Worm (Caenorhabditis elegans) whole organism, midembryonic: ENCODE data around the gene F55E10.2.

Experiments
- T22C8.4 ChIP-seq: fragments of 200-800 bp; sonication (Bioruptor generic); IDR thresholded peaks from 2 replicates; pipeline ENCODE4 v1.3.6; 2022; ENCODE audit warnings: missing genetic modification characterization, missing compliant biosample characterization
- cog-1 ChIP-seq: sonication (generic microtip); optimal IDR thresholded peaks from 2 replicates; lab custom pipeline; 2016; ENCODE audit warnings: missing genetic modification characterization, missing compliant biosample characterization
- flt-1 ChIP-seq: fragments of 200-800 bp; sonication (Bioruptor generic); IDR thresholded peaks from 2 replicates; pipeline ENCODE4 v1.3.6; 2022; ENCODE audit warnings: missing genetic modification characterization, missing compliant biosample characterization
- klf-2 ChIP-seq: fragments of 200-800 bp; sonication (Bioruptor generic); conservative IDR thresholded peaks from 2 replicates; pipeline ENCODE4 v1.3.6; 2022; ENCODE audit warnings: missing genetic modification reagents, missing genetic modification characterization, missing compliant biosample characterization
- med-1 ChIP-seq: sonication (generic microtip); optimal IDR thresholded peaks from 2 replicates; lab custom pipeline; 2017; ENCODE audit warnings: missing genetic modification characterization, mild to moderate bottlenecking, missing compliant biosample characterization, antibody characterized with exemption, missing genetic modification reagents; ENCODE audit not compliant: insufficient read depth
- ref-1 ChIP-seq: fragments of 200-800 bp; sonication (Bioruptor generic); conservative IDR thresholded peaks from 2 replicates; pipeline ENCODE4 v1.3.6; 2022; ENCODE audit warnings: missing genetic modification reagents, missing genetic modification characterization, missing compliant biosample characterization
- tab-1 ChIP-seq: fragments of 200-800 bp; sonication (Bioruptor generic); IDR thresholded peaks from 2 replicates; pipeline ENCODE4 v1.3.6; 2022; ENCODE audit warnings: missing genetic modification characterization, missing compliant biosample characterization
- ztf-23 ChIP-seq: fragments of 200-800 bp; sonication (Bioruptor generic); IDR thresholded peaks from 2 replicates; pipeline ENCODE4 v1.3.6; 2022; ENCODE audit warnings: missing genetic modification reagents, missing genetic modification characterization, missing compliant biosample characterization
- ztf-29 ChIP-seq: fragments of 200-800 bp; sonication (Bioruptor generic); IDR thresholded peaks from 2 replicates; pipeline ENCODE4 v1.3.6; 2022; ENCODE audit warnings: missing genetic modification reagents, missing genetic modification characterization, missing compliant biosample characterization

ce11 chrX:8302299-8302698 lies 38.2 kb upstream of the F55E10.2 start, which contains the start of gene inx-5:
- TF ChIP-seq med-1 (GFP tag; lab: Kevin White, UChicago) = no peak
- TF ChIP-seq flt-1 = no peak
- no peak for TF ChIP-seq ztf-29 (GFP tag; lab: Robert Waterston, UW)
- no peak for TF ChIP-seq klf-2 (GFP tag; lab: Robert Waterston, UW)
- no peak for TF ChIP-seq tab-1 (GFP tag; lab: Robert Waterston, UW)
- no peak for TF ChIP-seq T22C8.4 (GFP tag; lab: Robert Waterston, UW)
- TF ChIP-seq cog-1 = no peak
- no peak for TF ChIP-seq ref-1
- TF ChIP-seq ztf-23 (GFP tag; lab: Robert Waterston, UW) = no peak
